Fruit fly (Drosophila melanogaster) whole organism, embryonic: ENCODE data around the gene Agpat4.

Experiments used
- Atf3 ChIP-seq: fragments of 200-800 bp; sonication (Bioruptor generic); optimal IDR thresholded peaks from 3 replicates; lab custom pipeline; 2016; ENCODE audit warnings: missing biosample characterization, missing genetic modification characterization
- CG10267 ChIP-seq: fragments of 200-800 bp; sonication (Bioruptor generic); optimal IDR thresholded peaks from 2 replicates; lab custom pipeline; 2018; ENCODE audit warnings: missing biosample characterization, mild to moderate bottlenecking, missing genetic modification characterization, moderate library complexity
- CG10366 ChIP-seq: fragments of 200-800 bp; sonication (Bioruptor generic); IDR thresholded peaks from 2 replicates; pipeline ENCODE4 v1.3.6; 2022; ENCODE audit warnings: missing biosample characterization, missing genetic modification characterization
- CG12155 ChIP-seq: fragments of 200-800 bp; sonication (Bioruptor generic); optimal IDR thresholded peaks from 3 replicates; lab custom pipeline; 2016; ENCODE audit warnings: missing biosample characterization, missing genetic modification characterization
- CG12391 ChIP-seq: fragments of 200-800 bp; sonication (Bioruptor generic); optimal IDR thresholded peaks from 3 replicates; lab custom pipeline; 2018; ENCODE audit warnings: missing biosample characterization, mild to moderate bottlenecking, missing genetic modification characterization, moderate library complexity
- CG12744 ChIP-seq: fragments of 200-800 bp; sonication (Bioruptor generic); optimal IDR thresholded peaks from 2 replicates; lab custom pipeline; 2016; ENCODE audit warnings: missing biosample characterization, missing genetic modification characterization
- CG13894 ChIP-seq: fragments of 200-800 bp; sonication (Bioruptor generic); optimal IDR thresholded peaks from 3 replicates; lab custom pipeline; 2018; ENCODE audit warnings: missing biosample characterization, mild to moderate bottlenecking, missing genetic modification characterization, moderate library complexity
- CG14050 ChIP-seq: fragments of 200-800 bp; sonication (Bioruptor generic); IDR thresholded peaks from 3 replicates; pipeline ENCODE4 v1.3.6; 2022; ENCODE audit warnings: missing biosample characterization, missing genetic modification characterization
- CG14441 ChIP-seq: fragments of 200-800 bp; sonication (Bioruptor generic); IDR thresholded peaks from 2 replicates; pipeline ENCODE4 v1.3.6; 2022; ENCODE audit warnings: missing biosample characterization, missing genetic modification characterization
- CG15011 ChIP-seq: fragments of 200-800 bp; sonication (Bioruptor generic); optimal IDR thresholded peaks from 3 replicates; lab custom pipeline; 2018; ENCODE audit warnings: missing biosample characterization, mild to moderate bottlenecking, missing genetic modification characterization
- CG15601 ChIP-seq: fragments of 200-800 bp; sonication (Bioruptor generic); optimal IDR thresholded peaks from 3 replicates; lab custom pipeline; 2019; ENCODE audit warnings: missing biosample characterization, mild to moderate bottlenecking, missing genetic modification characterization, moderate library complexity
- CG17385 ChIP-seq: fragments of 200-800 bp; sonication (Bioruptor generic); optimal IDR thresholded peaks from 3 replicates; lab custom pipeline; 2018; ENCODE audit warnings: missing biosample characterization, mild to moderate bottlenecking, missing genetic modification characterization
- CG2120 ChIP-seq: fragments of 200-800 bp; sonication (Bioruptor generic); optimal IDR thresholded peaks from 3 replicates; lab custom pipeline; 2016; ENCODE audit warnings: missing biosample characterization, missing genetic modification characterization
- CG30020 ChIP-seq: fragments of 200-800 bp; optimal IDR thresholded peaks from 2 replicates; lab custom pipeline; 2019; ENCODE audit warnings: missing biosample characterization, mild to moderate bottlenecking, missing genetic modification characterization, moderate library complexity
- CG30403 ChIP-seq: fragments of 200-800 bp; sonication (Bioruptor generic); optimal IDR thresholded peaks from 3 replicates; lab custom pipeline; 2016; ENCODE audit warnings: missing biosample characterization, missing genetic modification characterization
- CG30431 ChIP-seq: fragments of 200-800 bp; sonication (Bioruptor generic); optimal IDR thresholded peaks from 2 replicates; lab custom pipeline; 2017; ENCODE audit warnings: missing biosample characterization, missing genetic modification characterization
- CG4424 ChIP-seq: fragments of 200-800 bp; sonication (Bioruptor generic); optimal IDR thresholded peaks from 3 replicates; lab custom pipeline; 2016; ENCODE audit warnings: missing biosample characterization, missing genetic modification characterization
- CG6654 ChIP-seq: fragments of 200-800 bp; sonication (Bioruptor generic); optimal IDR thresholded peaks from 2 replicates; lab custom pipeline; 2017; ENCODE audit warnings: missing biosample characterization, mild to moderate bottlenecking, missing genetic modification characterization
- CG6854 ChIP-seq: fragments of 200-800 bp; sonication (Bioruptor generic); optimal IDR thresholded peaks from 3 replicates; lab custom pipeline; 2017; ENCODE audit warnings: missing biosample characterization, mild to moderate bottlenecking, missing genetic modification characterization
- CG9437 ChIP-seq: fragments of 200-800 bp; sonication (Bioruptor generic); optimal IDR thresholded peaks from 2 replicates; lab custom pipeline; 2018; ENCODE audit warnings: missing biosample characterization, mild to moderate bottlenecking, missing genetic modification characterization
- D ChIP-seq, 2 experiments: fragments of 200-800 bp in 1 of 2; fragments of >200 bp in 1 of 2; sonication (Bioruptor generic) in 1 of 2; optimal IDR thresholded peaks; 2 replicates in 1 of 2; 3 replicates in 1 of 2; lab custom pipeline; 2017; ENCODE audit warnings: mild to moderate bottlenecking in 1 of 2, missing biosample characterization in 1 of 2, missing genetic modification characterization in 1 of 2, missing genetic modification reagents in 1 of 2
- Dek ChIP-seq: fragments of 200-800 bp; sonication (Bioruptor generic); optimal IDR thresholded peaks from 3 replicates; lab custom pipeline; 2019; ENCODE audit warnings: missing biosample characterization, mild to moderate bottlenecking, missing genetic modification characterization, moderate library complexity
- Fer1 ChIP-seq: fragments of 200-800 bp; sonication (Bioruptor generic); optimal IDR thresholded peaks from 2 replicates; lab custom pipeline; 2017; ENCODE audit warnings: missing biosample characterization, mild to moderate bottlenecking, missing genetic modification characterization
- Fer3 ChIP-seq: fragments of 200-800 bp; sonication (Bioruptor generic); optimal IDR thresholded peaks from 2 replicates; lab custom pipeline; 2018; ENCODE audit warnings: missing biosample characterization, mild to moderate bottlenecking, missing genetic modification characterization, moderate library complexity
- H2.0 ChIP-seq: fragments of 200-800 bp; sonication (Bioruptor generic); IDR thresholded peaks from 2 replicates; pipeline ENCODE4 v1.3.6; 2022; ENCODE audit warnings: missing biosample characterization, missing genetic modification characterization
- HLH4C ChIP-seq: fragments of 200-800 bp; sonication (Bioruptor generic); IDR thresholded peaks from 3 replicates; pipeline ENCODE4 v1.3.6; 2022; ENCODE audit warnings: missing biosample characterization, missing genetic modification characterization; ENCODE audit not compliant: partially characterized antibody
- HLH54F ChIP-seq: fragments of 200-800 bp; sonication (Bioruptor generic); optimal IDR thresholded peaks from 3 replicates; lab custom pipeline; 2016; ENCODE audit warnings: missing biosample characterization, missing genetic modification characterization
- Mad ChIP-seq: fragments of 200-800 bp; sonication (Bioruptor generic); optimal IDR thresholded peaks from 2 replicates; lab custom pipeline; 2016; ENCODE audit warnings: missing biosample characterization, missing genetic modification characterization
- Mes4 ChIP-seq: fragments of 200-800 bp; sonication (Bioruptor generic); optimal IDR thresholded peaks from 2 replicates; lab custom pipeline; 2016; ENCODE audit warnings: missing biosample characterization, missing genetic modification characterization
- Rx ChIP-seq: fragments of 200-800 bp; sonication (Bioruptor generic); IDR thresholded peaks from 2 replicates; pipeline ENCODE4 v1.3.6; 2022; ENCODE audit warnings: missing biosample characterization, missing genetic modification characterization
- Vsx1 ChIP-seq: fragments of 200-800 bp; sonication (Bioruptor generic); optimal IDR thresholded peaks from 2 replicates; lab custom pipeline; 2017; ENCODE audit warnings: missing biosample characterization, mild to moderate bottlenecking, missing genetic modification characterization, missing genetic modification reagents
- Xrp1 ChIP-seq: fragments of 200-800 bp; sonication (Bioruptor generic); IDR thresholded peaks from 2 replicates; pipeline ENCODE4 v1.3.6; 2022; ENCODE audit warnings: missing biosample characterization, missing genetic modification characterization
- abd-A ChIP-seq: fragments of 200-800 bp; sonication (Bioruptor generic); optimal IDR thresholded peaks from 3 replicates; lab custom pipeline; 2019; ENCODE audit warnings: missing biosample characterization, mild to moderate bottlenecking, missing genetic modification characterization, moderate library complexity
- aop ChIP-seq: fragments of 200-800 bp; sonication (Bioruptor generic); IDR thresholded peaks from 2 replicates; pipeline ENCODE4 v1.3.6; 2022; ENCODE audit warnings: missing biosample characterization, missing genetic modification characterization
- crc ChIP-seq: fragments of 200-800 bp; sonication (Bioruptor generic); optimal IDR thresholded peaks from 2 replicates; lab custom pipeline; 2016; ENCODE audit warnings: missing biosample characterization, missing genetic modification characterization
- dati ChIP-seq: fragments of 200-800 bp; sonication (Bioruptor generic); IDR thresholded peaks from 2 replicates; pipeline ENCODE4 v1.3.6; 2022; ENCODE audit warnings: missing biosample characterization, missing genetic modification characterization
- dmrt11E ChIP-seq: fragments of 200-800 bp; sonication (Bioruptor generic); optimal IDR thresholded peaks from 3 replicates; lab custom pipeline; 2018; ENCODE audit warnings: missing biosample characterization, mild to moderate bottlenecking, missing genetic modification characterization, moderate library complexity
- emc ChIP-seq: fragments of 200-800 bp; sonication (Bioruptor generic); optimal IDR thresholded peaks from 2 replicates; lab custom pipeline; 2016; ENCODE audit warnings: missing biosample characterization, missing genetic modification characterization
- fd96Cb ChIP-seq: fragments of 200-800 bp; sonication (Bioruptor generic); optimal IDR thresholded peaks from 2 replicates; lab custom pipeline; 2018; ENCODE audit warnings: missing biosample characterization, mild to moderate bottlenecking, missing genetic modification characterization, moderate library complexity
- insv ChIP-seq, 2 experiments: fragments of 200-800 bp; sonication (Bioruptor generic); optimal IDR thresholded peaks; 3 replicates each; lab custom pipeline; 2016 to 2018; ENCODE audit warnings: missing biosample characterization in 2 of 2, missing genetic modification characterization in 2 of 2
- kay ChIP-seq: fragments of 200-800 bp; sonication (Bioruptor generic); optimal IDR thresholded peaks from 2 replicates; lab custom pipeline; 2016; ENCODE audit warnings: missing biosample characterization, missing genetic modification characterization
- klu ChIP-seq: fragments of 200-800 bp; sonication (Bioruptor generic); IDR thresholded peaks from 2 replicates; pipeline ENCODE4 v1.3.6; 2022; ENCODE audit warnings: missing biosample characterization, missing genetic modification characterization
- mam ChIP-seq: fragments of 200-800 bp; sonication (Bioruptor generic); optimal IDR thresholded peaks from 3 replicates; lab custom pipeline; 2016; ENCODE audit warnings: missing biosample characterization, missing genetic modification characterization
- pb ChIP-seq: fragments of 200-800 bp; sonication (Bioruptor generic); optimal IDR thresholded peaks from 3 replicates; lab custom pipeline; 2016; ENCODE audit warnings: missing biosample characterization, missing genetic modification characterization
- pita ChIP-seq: fragments of 200-800 bp; sonication (Bioruptor generic); optimal IDR thresholded peaks from 2 replicates; lab custom pipeline; 2017; ENCODE audit warnings: missing biosample characterization, mild to moderate bottlenecking, missing genetic modification characterization
- scrt ChIP-seq: fragments of 200-800 bp; sonication (Bioruptor generic); optimal IDR thresholded peaks from 2 replicates; lab custom pipeline; 2018; ENCODE audit warnings: missing biosample characterization, mild to moderate bottlenecking, missing genetic modification characterization, moderate library complexity
- tup ChIP-seq: fragments of 200-800 bp; sonication (Bioruptor generic); optimal IDR thresholded peaks from 2 replicates; lab custom pipeline; 2016; ENCODE audit warnings: missing biosample characterization, mild to moderate bottlenecking, missing genetic modification characterization, moderate library complexity
- vvl ChIP-seq: fragments of 200-800 bp; sonication (Bioruptor generic); IDR thresholded peaks from 2 replicates; pipeline ENCODE4 v1.3.6; 2022; ENCODE audit warnings: missing biosample characterization, missing genetic modification characterization
- zen2 ChIP-seq: fragments of 200-800 bp; sonication (Bioruptor generic); IDR thresholded peaks from 3 replicates; pipeline ENCODE4 v1.3.6; 2022; ENCODE audit warnings: missing biosample characterization, missing genetic modification characterization; ENCODE audit not compliant: partially characterized antibody

Agpat4 gene

dm6 chr3L:16385880-16386584 is 4.7 kb upstream of the Agpat4 start, which contains the start of the genes Agpat3 and RAF2 (continued):
- TF ChIP-seq H2.0 (GFP tag; lab: Robert Waterston, UW): no peak
- TF ChIP-seq CG17385: no peak
- TF ChIP-seq abd-A (tag; lab: Kevin White, UChicago): no peak
- TF ChIP-seq CG6854 (GFP tag; lab: Kevin White, UChicago): no peak
- no peak for TF ChIP-seq D (optimal IDR thresholded peaks at IDR 0.05; lab: Kevin White, UChicago)
- no peak for TF ChIP-seq D (GFP tag; optimal IDR thresholded peaks at IDR 0.05; lab: Kevin White, UChicago)
- TF ChIP-seq dmrt11E (tag; lab: Kevin White, UChicago): peak; percentile 39
- peak; percentile 52 for TF ChIP-seq fd96Cb
- TF ChIP-seq Dek (tag; lab: Kevin White, UChicago): peak; percentile 46
- no peak for TF ChIP-seq dati (GFP tag; lab: Robert Waterston, UW)
- peak; percentile 42 for TF ChIP-seq mam (GFP tag; lab: Kevin White, UChicago)
- TF ChIP-seq Rx (GFP tag; lab: Robert Waterston, UW): no peak
- no peak for TF ChIP-seq insv (GFP tag; optimal IDR thresholded peaks at IDR 0.05; lab: Kevin White, UChicago)
- TF ChIP-seq CG30403 (GFP tag; lab: Kevin White, UChicago): peak; percentile 66
- TF ChIP-seq CG12744 (GFP tag; lab: Kevin White, UChicago): no peak
- no peak for TF ChIP-seq aop (GFP tag; lab: Robert Waterston, UW)
- TF ChIP-seq Mes4 (GFP tag; lab: Kevin White, UChicago): no peak
- TF ChIP-seq CG9437 (GFP tag; lab: Kevin White, UChicago): peak; percentile 42
- TF ChIP-seq CG14050 (GFP tag; lab: Robert Waterston, UW): no peak
- no peak for TF ChIP-seq CG30431 (GFP tag; lab: Kevin White, UChicago)
- TF ChIP-seq CG14441: peak; percentile 62; the same call in 1 of the 2 replicates
- peak; percentile 36 for TF ChIP-seq pita (GFP tag; lab: Kevin White, UChicago)
- peak; percentile 61 for TF ChIP-seq vvl
- TF ChIP-seq HLH54F (GFP tag; lab: Kevin White, UChicago): no peak
- peak; percentile 45 for TF ChIP-seq CG10366 (GFP tag; lab: Robert Waterston, UW)
- TF ChIP-seq CG6654 (GFP tag; lab: Kevin White, UChicago): no peak
- peak; percentile 33 for TF ChIP-seq CG13894 (tag; lab: Kevin White, UChicago)
- no peak for TF ChIP-seq Vsx1 (GFP tag; lab: Kevin White, UChicago)
- TF ChIP-seq zen2 (GFP tag; lab: Robert Waterston, UW): no peak
- no peak for TF ChIP-seq Fer1 (GFP tag; lab: Kevin White, UChicago)
- no peak for TF ChIP-seq tup (GFP tag; lab: Kevin White, UChicago)
- TF ChIP-seq Atf3 (GFP tag; lab: Kevin White, UChicago): no peak
- no peak for TF ChIP-seq kay
- no peak for TF ChIP-seq crc (GFP tag; lab: Kevin White, UChicago)
- peak; percentile 15 for TF ChIP-seq CG15011 (GFP tag; lab: Kevin White, UChicago)
- TF ChIP-seq Fer3 (tag; lab: Kevin White, UChicago): peak; percentile 30
- TF ChIP-seq CG2120 (GFP tag; lab: Kevin White, UChicago): peak; percentile 34
- no peak for TF ChIP-seq Mad (GFP tag; lab: Kevin White, UChicago)
- peak; percentile 10 for TF ChIP-seq CG12155 (GFP tag; lab: Kevin White, UChicago)
- peak; percentile 73 for TF ChIP-seq CG12391 (tag; lab: Kevin White, UChicago)
- no peak for TF ChIP-seq emc
- TF ChIP-seq CG15601 (tag; lab: Kevin White, UChicago): peak; percentile 34
- peak; percentile 54 for TF ChIP-seq CG10267
- TF ChIP-seq CG30020: peak; percentile 60
- TF ChIP-seq pb: no peak
- TF ChIP-seq CG4424: peak; percentile 28
- 0 out of 2 replicates have a peak, but pooled peaks have one; percentile 28 for TF ChIP-seq Xrp1 (GFP tag; lab: Robert Waterston, UW)
- no peak for TF ChIP-seq scrt (GFP tag; lab: Kevin White, UChicago)
- no peak for TF ChIP-seq HLH4C (GFP tag; lab: Robert Waterston, UW)
- peak; percentile 30; the same call in 1 of the 2 replicates for TF ChIP-seq klu
